Worm (Caenorhabditis elegans): Measurements from ENCODE around the gene srh-37.

ce11 chrV:487980-488379 is 24.3 kb downstream of the srh-37 start:
- TF ChIP-seq flt-1 (GFP tag; IDR thresholded peaks at IDR 0.05) (no peak), tbx-37 (GFP tag; conservative IDR thresholded peaks at IDR 0.05) (no peak), hmg-4 (GFP tag; optimal IDR thresholded peaks at IDR 0.05) (no peak), pes-1 (GFP tag; IDR thresholded peaks at IDR 0.05) (no peak), hnd-1 (tag; optimal IDR thresholded peaks at IDR 0.05) (no peak), scrt-1 (GFP tag; IDR thresholded peaks at IDR 0.05) (no peak)

All from whole organism, early embryonic.